Worm (Caenorhabditis elegans) whole organism, dauer: ENCODE measurements around the gene ugt-55.

Experiments used
- unc-62 ChIP-seq: sonication (generic microtip); optimal IDR thresholded peaks from 2 replicates; lab custom pipeline; 2017; ENCODE audit warnings: missing biosample characterization, missing genetic modification reagents, missing genetic modification characterization

The ugt-55 gene

ce11 chrV:12299244-12299766, 42.8 kb downstream of the ugt-55 start:
- no peak for TF ChIP-seq unc-62

ce11 chrV:12300166-12300565, 43.7 kb downstream of the ugt-55 start:
- no peak for TF ChIP-seq unc-62

ce11 chrV:12300780-12301460, 44.4 kb downstream of the ugt-55 start:
- no peak for TF ChIP-seq unc-62

- no peak for TF ChIP-seq unc-62
Observed at ce11 chrV:12301985-12302591, 45.6 kb downstream of the ugt-55 start, which contains the start of the genes frm-7 and F55C5.17. Gene frm-7 (plus strand): TSS chrV:12302484. Gene F55C5.17 (plus strand): TSS chrV:12302541.

ce11 chrV:12303453-12304077, 47.1 kb downstream of the ugt-55 start:
- no peak for TF ChIP-seq unc-62

ce11 chrV:12305677-12306076, 49.2 kb downstream of the ugt-55 start:
- no peak for TF ChIP-seq unc-62

ce11 chrV:12307011-12307540, 50.6 kb downstream of the ugt-55 start, which contains the start of gene srg-45:
Gene srg-45 (plus strand): TSS chrV:12307490.
- TF ChIP-seq unc-62: no peak
